Worm (Caenorhabditis elegans) whole organism, early embryonic: ENCODE data around the gene srx-136.

Source experiments
- B0310.2 ChIP-seq: sonication (generic microtip); optimal IDR thresholded peaks from 2 replicates; lab custom pipeline; 2016; ENCODE audit warnings: mild to moderate bottlenecking, missing genetic modification characterization, missing compliant biosample characterization
- F13C5.2 ChIP-seq: sonication (generic microtip); optimal IDR thresholded peaks from 2 replicates; lab custom pipeline; 2017; ENCODE audit warnings: mild to moderate bottlenecking, missing genetic modification characterization, inconsistent platforms, missing compliant biosample characterization
- ama-1 ChIP-seq: fragments of 150-350 bp; optimal IDR thresholded peaks from 2 replicates; lab custom pipeline; 2014
- ceh-13 ChIP-seq: fragments of 200-800 bp; sonication (Bioruptor generic); optimal IDR thresholded peaks from 2 replicates; lab custom pipeline; 2018; ENCODE audit warnings: mild to moderate bottlenecking, missing genetic modification characterization, missing compliant biosample characterization
- ceh-36 ChIP-seq: sonication (generic microtip); optimal IDR thresholded peaks from 2 replicates; lab custom pipeline; 2016; ENCODE audit warnings: missing genetic modification characterization, inconsistent platforms, missing compliant biosample characterization
- flt-1 ChIP-seq: fragments of 200-800 bp; sonication (Bioruptor generic); IDR thresholded peaks from 2 replicates; pipeline ENCODE4 v1.3.6; 2022; ENCODE audit warnings: missing genetic modification characterization, missing compliant biosample characterization
- hmbx-1 ChIP-seq: sonication (generic microtip); optimal IDR thresholded peaks from 2 replicates; lab custom pipeline; 2016; ENCODE audit warnings: mild to moderate bottlenecking, missing genetic modification characterization, missing compliant biosample characterization
- hmg-4 ChIP-seq: fragments of 200-800 bp; sonication (Bioruptor generic); optimal IDR thresholded peaks from 2 replicates; lab custom pipeline; 2018; ENCODE audit warnings: mild to moderate bottlenecking, missing genetic modification characterization, missing compliant biosample characterization
- hnd-1 ChIP-seq: sonication (generic microtip); optimal IDR thresholded peaks from 2 replicates; lab custom pipeline; 2016; ENCODE audit warnings: missing genetic modification characterization, missing compliant biosample characterization
- pes-1 ChIP-seq: fragments of 200-800 bp; sonication (Bioruptor generic); IDR thresholded peaks from 2 replicates; pipeline ENCODE4 v1.3.6; 2022; ENCODE audit warnings: missing genetic modification reagents, missing genetic modification characterization, missing compliant biosample characterization
- scrt-1 ChIP-seq: fragments of 200-800 bp; sonication (Bioruptor generic); IDR thresholded peaks from 2 replicates; pipeline ENCODE4 v1.3.6; 2022; ENCODE audit warnings: missing genetic modification characterization, missing compliant biosample characterization
- tbx-37 ChIP-seq: fragments of 200-800 bp; sonication (Bioruptor generic); conservative IDR thresholded peaks from 2 replicates; pipeline ENCODE4 v1.3.6; 2022; ENCODE audit warnings: missing genetic modification reagents, missing genetic modification characterization, missing compliant biosample characterization
- tra-4 ChIP-seq: sonication (generic microtip); optimal IDR thresholded peaks from 2 replicates; lab custom pipeline; 2017; ENCODE audit warnings: missing genetic modification characterization, missing compliant biosample characterization

DNA sequence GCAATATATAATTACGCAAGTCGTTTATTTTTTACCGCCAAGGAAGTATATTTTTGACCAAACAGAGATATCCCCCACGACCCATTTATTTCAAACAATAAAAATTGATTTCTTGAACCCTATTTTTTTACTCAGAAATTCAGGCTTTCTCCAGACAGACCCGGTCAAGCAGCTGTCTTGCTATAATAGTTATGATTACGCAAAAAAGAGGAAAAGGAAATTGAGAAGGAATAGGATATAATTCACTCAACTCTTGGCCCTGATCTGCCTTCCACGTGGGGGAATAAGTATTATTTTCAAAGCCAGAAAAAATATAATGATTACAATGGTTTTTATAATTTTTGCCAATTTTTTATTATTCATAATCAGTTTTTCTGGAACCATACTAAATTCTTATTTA, at the start of gene srx-136:
- TF ChIP-seq ama-1 (lab: Kevin White, UChicago) (no peak), flt-1 (GFP tag; lab: Robert Waterston, UW) (no peak), hmbx-1 (tag; lab: Kevin White, UChicago) (no peak), scrt-1 (no peak), tbx-37 (GFP tag; lab: Robert Waterston, UW) (no peak), hnd-1 (tag; lab: Kevin White, UChicago) (no peak), hmg-4 (GFP tag; lab: Kevin White, UChicago) (no peak), F13C5.2 (tag; lab: Kevin White, UChicago) (no peak), B0310.2 (no peak), ceh-13 (GFP tag; lab: Kevin White, UChicago) (no peak), pes-1 (GFP tag; lab: Robert Waterston, UW) (no peak), ceh-36 (tag; lab: Kevin White, UChicago) (no peak), tra-4 (no peak)
